Fruit fly (Drosophila melanogaster): ENCODE data around the gene nst.
A peak's percentile ranks its signal among the peaks of the same experiment; 100 is the strongest.

nst gene

dm6 chr3L:12486175-12486574 lies 43.8 kb downstream of the nst start:
- TF ChIP-seq CG16779 (tag; optimal IDR thresholded peaks at IDR 0.05): no peak
- no peak for TF ChIP-seq CG1621 (tag; optimal IDR thresholded peaks at IDR 0.05)
- no peak for TF ChIP-seq Sox102F (GFP tag; optimal IDR thresholded peaks at IDR 0.05)
- no peak for TF ChIP-seq CG7368 (GFP tag; optimal IDR thresholded peaks at IDR 0.05)

dm6 chr3L:12484948-12485347 lies 45.0 kb downstream of the nst start, which contains the start of gene CG10663:
Gene CG10663 (minus strand): TSS chr3L:12485035.
- no peak for TF ChIP-seq CG9139 (GFP tag; optimal IDR thresholded peaks at IDR 0.05)
- TF ChIP-seq CG8119 (GFP tag; IDR thresholded peaks at IDR 0.05): no peak; the same call in 2 of the 3 replicates
- no peak for TF ChIP-seq Eip93F (GFP tag; optimal IDR thresholded peaks at IDR 0.05)
- no peak for TF ChIP-seq CG11902 (GFP tag; optimal IDR thresholded peaks at IDR 0.05)
- TF ChIP-seq achi (GFP tag; optimal IDR thresholded peaks at IDR 0.05): peak; percentile 7
- no peak for TF ChIP-seq dsx (GFP tag; optimal IDR thresholded peaks at IDR 0.05; ENCODE audit: poor library complexity, severe bottlenecking)
- peak; percentile 7 for TF ChIP-seq CG3919 (GFP tag; optimal IDR thresholded peaks at IDR 0.05)
- TF ChIP-seq Hr39 (GFP tag; optimal IDR thresholded peaks at IDR 0.05): no peak
- no peak for TF ChIP-seq CG10669 (GFP tag; optimal IDR thresholded peaks at IDR 0.05)
- peak; percentile 9 for TF ChIP-seq Met (GFP tag; optimal IDR thresholded peaks at IDR 0.05)
- peak; percentile 37 for TF ChIP-seq CG32006 (GFP tag; optimal IDR thresholded peaks at IDR 0.05)
- no peak for TF ChIP-seq Sox102F (GFP tag; optimal IDR thresholded peaks at IDR 0.05)
- no peak for TF ChIP-seq CG8319 (GFP tag; optimal IDR thresholded peaks at IDR 0.05)
- peak; percentile 2 for TF ChIP-seq CG16779 (tag; optimal IDR thresholded peaks at IDR 0.05)
- no peak for TF ChIP-seq CG11762 (GFP tag; optimal IDR thresholded peaks at IDR 0.05; ENCODE audit: insufficient read depth)
- no peak for TF ChIP-seq net (GFP tag; optimal IDR thresholded peaks at IDR 0.05)
- TF ChIP-seq Sox14 (GFP tag; optimal IDR thresholded peaks at IDR 0.05): no peak
- peak; percentile 2 for TF ChIP-seq fkh (GFP tag; optimal IDR thresholded peaks at IDR 0.05)
- TF ChIP-seq vri (GFP tag; optimal IDR thresholded peaks at IDR 0.05): no peak
- TF ChIP-seq spab (GFP tag; optimal IDR thresholded peaks at IDR 0.05): no peak
- TF ChIP-seq lz (GFP tag; optimal IDR thresholded peaks at IDR 0.05): no peak
- TF ChIP-seq svp (GFP tag): peak; percentile 76
- no peak for TF ChIP-seq Blimp-1 (GFP tag; optimal IDR thresholded peaks at IDR 0.05)
- peak; percentile 23; the same call in 1 of the 2 replicates for TF ChIP-seq Gug (GFP tag; IDR thresholded peaks at IDR 0.05)
- peak; percentile 38 for TF ChIP-seq OdsH (GFP tag; optimal IDR thresholded peaks at IDR 0.05)
- TF ChIP-seq CG6854 (GFP tag; optimal IDR thresholded peaks at IDR 0.05): no peak
- no peak for TF ChIP-seq cyc (GFP tag; optimal IDR thresholded peaks at IDR 0.05)
- no peak for TF ChIP-seq Lpt (GFP tag; optimal IDR thresholded peaks at IDR 0.05)
- no peak for TF ChIP-seq fd59A (GFP tag; optimal IDR thresholded peaks at IDR 0.05)
- no peak for TF ChIP-seq CG6808 (GFP tag; optimal IDR thresholded peaks at IDR 0.05)
- TF ChIP-seq salr (GFP tag; optimal IDR thresholded peaks at IDR 0.05): no peak
- no peak for TF ChIP-seq CG3032 (tag; optimal IDR thresholded peaks at IDR 0.05)
- TF ChIP-seq pdm3 (GFP tag; optimal IDR thresholded peaks at IDR 0.05): peak; percentile 31
- no peak for TF ChIP-seq CG4318 (GFP tag; optimal IDR thresholded peaks at IDR 0.05)
- TF ChIP-seq CG10631 (GFP tag; optimal IDR thresholded peaks at IDR 0.05): no peak
- TF ChIP-seq Smox (GFP tag; optimal IDR thresholded peaks at IDR 0.05): no peak
- no peak for TF ChIP-seq topi (GFP tag; optimal IDR thresholded peaks at IDR 0.05)
- TF ChIP-seq Ets21C (GFP tag; optimal IDR thresholded peaks at IDR 0.05): no peak
- TF ChIP-seq Hr4 (GFP tag; optimal IDR thresholded peaks at IDR 0.05): peak; percentile 46
- TF ChIP-seq CG6163 (GFP tag; IDR thresholded peaks at IDR 0.05): peak; percentile 57
- TF ChIP-seq Eip78C (GFP tag): peak; percentile 79
- TF ChIP-seq fd85E (GFP tag; optimal IDR thresholded peaks at IDR 0.05): no peak
- TF ChIP-seq Ets96B (tag; optimal IDR thresholded peaks at IDR 0.05): no peak
- TF ChIP-seq CG31627 (GFP tag; optimal IDR thresholded peaks at IDR 0.05): no peak
- peak; percentile 12 for TF ChIP-seq CG6276 (GFP tag; optimal IDR thresholded peaks at IDR 0.05)
- peak; percentile 25 for TF ChIP-seq acj6 (GFP tag; optimal IDR thresholded peaks at IDR 0.05)
- TF ChIP-seq CG15336 (GFP tag; IDR thresholded peaks at IDR 0.05): peak; percentile 53
- TF ChIP-seq CG11294 (GFP tag; IDR thresholded peaks at IDR 0.05): no peak
- TF ChIP-seq Sox15 (GFP tag; optimal IDR thresholded peaks at IDR 0.05): no peak
